Worm (Caenorhabditis elegans) whole organism, young adult: ENCODE measurements around the gene D1053.2.

Experiments
- C17E4.6 ChIP-seq: fragments of 200-800 bp; sonication (Bioruptor generic); IDR thresholded peaks from 2 replicates; pipeline ENCODE4 v1.3.6; 2022; ENCODE audit warnings: missing genetic modification reagents, missing genetic modification characterization, missing compliant biosample characterization
- D2030.7 ChIP-seq: fragments of 200-800 bp; sonication (Bioruptor generic); IDR thresholded peaks from 2 replicates; pipeline ENCODE4 v1.3.6; 2022; ENCODE audit warnings: missing genetic modification reagents, missing genetic modification characterization, missing compliant biosample characterization
- F22D6.2 ChIP-seq: sonication (generic microtip); optimal IDR thresholded peaks from 2 replicates; lab custom pipeline; 2016; ENCODE audit warnings: mild to moderate bottlenecking, missing genetic modification characterization, missing compliant biosample characterization
- F23B12.7 ChIP-seq: sonication (generic microtip); optimal IDR thresholded peaks from 2 replicates; lab custom pipeline; 2017; ENCODE audit warnings: missing genetic modification characterization, mild to moderate bottlenecking, missing compliant biosample characterization, antibody characterized with exemption, moderate library complexity; ENCODE audit not compliant: insufficient read depth
- F39B2.1 ChIP-seq: fragments of 200-800 bp; sonication (Bioruptor generic); IDR thresholded peaks from 2 replicates; pipeline ENCODE4 v1.3.6; 2022; ENCODE audit warnings: missing genetic modification reagents, missing genetic modification characterization, missing compliant biosample characterization
- F52B5.7 ChIP-seq: sonication (generic microtip); optimal IDR thresholded peaks from 2 replicates; lab custom pipeline; 2016; ENCODE audit warnings: mild to moderate bottlenecking, missing genetic modification characterization, missing compliant biosample characterization
- F55B11.4 ChIP-seq: sonication (generic microtip); optimal IDR thresholded peaks from 2 replicates; lab custom pipeline; 2016; ENCODE audit warnings: missing compliant biosample characterization, missing genetic modification characterization, borderline replicate concordance; ENCODE audit not compliant: insufficient read depth
- F57A8.1 ChIP-seq: fragments of 200-800 bp; sonication (Bioruptor generic); optimal IDR thresholded peaks from 2 replicates; lab custom pipeline; 2018; ENCODE audit warnings: mild to moderate bottlenecking, missing genetic modification characterization, moderate library complexity, missing compliant biosample characterization
- K11D2.4 ChIP-seq: fragments of 200-800 bp; sonication (Bioruptor generic); IDR thresholded peaks from 2 replicates; pipeline ENCODE4 v1.3.6; 2022; ENCODE audit warnings: missing genetic modification reagents, missing genetic modification characterization, missing compliant biosample characterization
- T07F8.4 ChIP-seq: sonication (generic microtip); optimal IDR thresholded peaks from 2 replicates; lab custom pipeline; 2016; ENCODE audit warnings: mild to moderate bottlenecking, missing genetic modification characterization, moderate library complexity, missing compliant biosample characterization
- ama-1 ChIP-seq, 3 experiments: fragments of 150-350 bp in 1 of 3; sonication (generic microtip) in 2 of 3; optimal IDR thresholded peaks; 2 replicates each; lab custom pipeline; 2014 to 2018; ENCODE audit warnings: missing biosample characterization in 2 of 3, missing genetic modification characterization in 2 of 3, missing genetic modification reagents in 2 of 3
- atf-7 ChIP-seq: sonication (generic microtip); optimal IDR thresholded peaks from 2 replicates; lab custom pipeline; 2017; ENCODE audit warnings: mild to moderate bottlenecking, missing genetic modification characterization, missing compliant biosample characterization
- bed-2 ChIP-seq: fragments of 200-800 bp; sonication (Bioruptor generic); IDR thresholded peaks from 2 replicates; pipeline ENCODE4 v1.3.6; 2022; ENCODE audit warnings: missing genetic modification reagents, missing genetic modification characterization, missing compliant biosample characterization
- ceh-100 ChIP-seq: fragments of 200-800 bp; sonication (Bioruptor generic); IDR thresholded peaks from 2 replicates; pipeline ENCODE4 v1.3.6; 2022; ENCODE audit warnings: missing genetic modification reagents, missing genetic modification characterization, missing compliant biosample characterization
- ceh-27 ChIP-seq: fragments of 200-800 bp; sonication (Bioruptor generic); optimal IDR thresholded peaks from 2 replicates; lab custom pipeline; 2018; ENCODE audit warnings: mild to moderate bottlenecking, missing genetic modification characterization, moderate library complexity, missing compliant biosample characterization
- dpl-1 ChIP-seq: fragments of 150-350 bp; optimal IDR thresholded peaks from 2 replicates; lab custom pipeline; 2014; ENCODE audit warnings: missing biosample characterization, missing genetic modification reagents, missing genetic modification characterization
- ekl-4 ChIP-seq: fragments of 200-800 bp; sonication (Bioruptor generic); IDR thresholded peaks from 2 replicates; pipeline ENCODE4 v1.3.6; 2022; ENCODE audit warnings: missing genetic modification reagents, missing genetic modification characterization, missing compliant biosample characterization
- fkh-3 ChIP-seq: sonication (generic microtip); optimal IDR thresholded peaks from 2 replicates; lab custom pipeline; 2016; ENCODE audit warnings: mild to moderate bottlenecking, missing genetic modification characterization, missing compliant biosample characterization
- gei-17 ChIP-seq: fragments of 200-800 bp; sonication (Bioruptor generic); optimal IDR thresholded peaks from 2 replicates; lab custom pipeline; 2018; ENCODE audit warnings: mild to moderate bottlenecking, missing genetic modification characterization, missing compliant biosample characterization
- hlh-12 ChIP-seq: sonication (generic microtip); optimal IDR thresholded peaks from 2 replicates; lab custom pipeline; 2016; ENCODE audit warnings: missing genetic modification characterization, missing compliant biosample characterization
- hmg-1.2 ChIP-seq: fragments of 200-800 bp; sonication (Bioruptor generic); IDR thresholded peaks from 2 replicates; pipeline ENCODE4 v1.3.6; 2022; ENCODE audit warnings: missing genetic modification reagents, missing genetic modification characterization, missing compliant biosample characterization
- hmg-20 ChIP-seq: fragments of 200-800 bp; sonication (Bioruptor generic); IDR thresholded peaks from 2 replicates; pipeline ENCODE4 v1.3.6; 2022; ENCODE audit warnings: missing genetic modification reagents, missing genetic modification characterization, missing compliant biosample characterization
- lag-1 ChIP-seq: fragments of 200-800 bp; sonication (Bioruptor generic); IDR thresholded peaks from 2 replicates; pipeline ENCODE4 v1.3.6; 2022; ENCODE audit warnings: missing genetic modification reagents, missing genetic modification characterization, missing compliant biosample characterization
- let-607 ChIP-seq, 2 experiments: fragments of 200-800 bp in 1 of 2; sonication (Bioruptor generic) in 1 of 2; sonication (generic microtip) in 1 of 2; optimal IDR thresholded peaks; 2 replicates each; lab custom pipeline; 2016 to 2018; ENCODE audit warnings: mild to moderate bottlenecking in 2 of 2, missing compliant biosample characterization in 2 of 2, missing genetic modification characterization in 2 of 2, moderate library complexity in 2 of 2, missing genotype in 1 of 2
- lin-35 ChIP-seq, 3 experiments: fragments of 150-350 bp in 2 of 3; sonication (generic microtip) in 1 of 3; optimal IDR thresholded peaks; 2 replicates each; lab custom pipeline; 2014 to 2018; ENCODE audit warnings: missing biosample characterization in 3 of 3, missing genetic modification characterization in 3 of 3, missing genetic modification reagents in 3 of 3
- lin-40 ChIP-seq: sonication (generic microtip); optimal IDR thresholded peaks from 2 replicates; lab custom pipeline; 2016; ENCODE audit warnings: missing genetic modification characterization, mild to moderate bottlenecking, missing compliant biosample characterization, missing genotype, missing genetic modification reagents
- madf-3 ChIP-seq: fragments of 200-800 bp; sonication (Bioruptor generic); IDR thresholded peaks from 2 replicates; pipeline ENCODE4 v1.3.6; 2022; ENCODE audit warnings: missing genetic modification reagents, missing genetic modification characterization, missing compliant biosample characterization
- nfya-2 ChIP-seq: fragments of 200-800 bp; sonication (Bioruptor generic); IDR thresholded peaks from 2 replicates; pipeline ENCODE4 v1.3.6; 2022; ENCODE audit warnings: missing genetic modification reagents, missing genetic modification characterization, missing compliant biosample characterization
- nhr-120 ChIP-seq: fragments of 200-800 bp; sonication (Bioruptor generic); IDR thresholded peaks from 2 replicates; pipeline ENCODE4 v1.3.6; 2022; ENCODE audit warnings: missing genetic modification characterization, missing compliant biosample characterization
- nhr-80 ChIP-seq: sonication (generic microtip); optimal IDR thresholded peaks from 2 replicates; lab custom pipeline; 2016; ENCODE audit warnings: missing genetic modification characterization, missing compliant biosample characterization
- nhr-90 ChIP-seq: sonication (generic microtip); optimal IDR thresholded peaks from 2 replicates; lab custom pipeline; 2016; ENCODE audit warnings: missing genotype, mild to moderate bottlenecking, missing genetic modification characterization, missing compliant biosample characterization
- unc-62 ChIP-seq: fragments of 150-350 bp; optimal IDR thresholded peaks from 2 replicates; lab custom pipeline; 2014; ENCODE audit warnings: missing biosample characterization, missing genetic modification reagents, missing genetic modification characterization
- zim-3 ChIP-seq: sonication (generic microtip); optimal IDR thresholded peaks from 2 replicates; lab custom pipeline; 2017; ENCODE audit warnings: mild to moderate bottlenecking, missing genetic modification characterization, moderate library complexity, missing compliant biosample characterization
- ztf-25 ChIP-seq: fragments of 200-800 bp; sonication (Bioruptor generic); IDR thresholded peaks from 2 replicates; pipeline ENCODE4 v1.3.6; 2022; ENCODE audit warnings: missing genetic modification reagents, missing genetic modification characterization, missing compliant biosample characterization
- ztf-26 ChIP-seq: sonication (generic microtip); optimal IDR thresholded peaks from 2 replicates; lab custom pipeline; 2017; ENCODE audit warnings: missing genetic modification characterization, missing compliant biosample characterization
- ztf-6 ChIP-seq: fragments of 200-800 bp; sonication (Bioruptor generic); IDR thresholded peaks from 2 replicates; pipeline ENCODE4 v1.3.6; 2022; ENCODE audit warnings: missing genetic modification reagents, missing genetic modification characterization, missing compliant biosample characterization

The D1053.2 gene

DNA sequence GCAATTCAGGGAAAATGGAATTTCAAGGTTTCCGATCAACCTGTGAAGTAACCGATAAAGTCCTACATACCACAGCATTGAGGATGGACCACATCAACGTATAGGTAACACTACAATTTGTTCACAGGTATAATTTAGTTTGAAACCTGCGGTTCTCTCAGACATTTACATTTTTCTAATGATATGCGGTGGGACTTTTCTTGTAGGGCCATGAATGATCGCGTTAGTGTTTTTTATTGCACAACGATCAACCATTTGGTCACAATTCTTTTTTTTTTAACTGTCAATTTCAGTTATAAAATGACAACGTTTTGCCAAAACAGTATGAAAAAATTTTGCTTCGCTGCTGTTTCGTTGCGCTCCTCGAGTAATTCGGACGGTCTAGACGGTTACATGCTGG is 31.3 kb upstream of the D1053.2 start, which contains the start of gene C44C10.12:
C44C10.12 (plus strand) TSS at position 301 of the 400 bp plus-strand sequence.
- TF ChIP-seq lin-40 (tag; lab: Kevin White, UChicago) (no peak), nfya-2 (GFP tag; lab: Robert Waterston, UW) (no peak), F23B12.7 (tag; lab: Kevin White, UChicago) (no peak), nhr-120 (no peak), unc-62 (GFP tag; lab: Kevin White, UChicago) (no peak)
- TF ChIP-seq, all 124 proteins: peak for 0

ce11 chrX:11700263-11700662 is 27.7 kb upstream of the D1053.2 start, which contains the start of gene C44C10.15:
Gene C44C10.15, minus strand, starts transcription at chrX:11700363.
- TF ChIP-seq lag-1 (GFP tag; lab: Robert Waterston, UW), result no peak
- no peak for TF ChIP-seq gei-17
- TF ChIP-seq ama-1 (optimal IDR thresholded peaks at IDR 0.05; lab: Kevin White, UChicago), result no peak
- no peak for TF ChIP-seq ama-1 (GFP tag; optimal IDR thresholded peaks at IDR 0.05; lab: Kevin White, UChicago)
- TF ChIP-seq F57A8.1 (GFP tag; lab: Kevin White, UChicago), result no peak
- TF ChIP-seq dpl-1 (GFP tag; lab: Kevin White, UChicago), result no peak
- TF ChIP-seq bed-2, result no peak
- TF ChIP-seq nhr-80 (tag; lab: Kevin White, UChicago), result no peak
- TF ChIP-seq hlh-12 (tag; lab: Kevin White, UChicago), result no peak
- TF ChIP-seq ceh-27 (GFP tag; lab: Kevin White, UChicago), result no peak
- TF ChIP-seq hmg-1.2 (GFP tag; lab: Robert Waterston, UW), result no peak
- no peak for TF ChIP-seq ztf-6 (GFP tag; lab: Robert Waterston, UW)
- TF ChIP-seq madf-3, result no peak
- no peak for TF ChIP-seq lin-35 (GFP tag; optimal IDR thresholded peaks at IDR 0.05; lab: Kevin White, UChicago)
- TF ChIP-seq T07F8.4 (tag; lab: Kevin White, UChicago), result no peak
- TF ChIP-seq nhr-90, result no peak
- no peak for TF ChIP-seq atf-7
- TF ChIP-seq ztf-25 (GFP tag; lab: Robert Waterston, UW), result no peak
- TF ChIP-seq ceh-100 (GFP tag; lab: Robert Waterston, UW), result no peak
- TF ChIP-seq hmg-20 (GFP tag; lab: Robert Waterston, UW), result no peak
- no peak for TF ChIP-seq D2030.7 (GFP tag; lab: Robert Waterston, UW)

- TF ChIP-seq zim-3 (tag; lab: Kevin White, UChicago) (no peak), ekl-4 (GFP tag; lab: Robert Waterston, UW) (no peak), K11D2.4 (no peak), let-607 (tag; optimal IDR thresholded peaks at IDR 0.05; lab: Kevin White, UChicago) (no peak), ztf-26 (tag; lab: Kevin White, UChicago) (no peak), C17E4.6 (GFP tag; lab: Robert Waterston, UW) (no peak), ztf-6 (GFP tag; lab: Robert Waterston, UW) (no peak), F55B11.4 (no peak), F23B12.7 (tag; lab: Kevin White, UChicago) (no peak), fkh-3 (tag; lab: Kevin White, UChicago) (no peak), F39B2.1 (no peak), F22D6.2 (no peak), atf-7 (no peak), F52B5.7 (tag; lab: Kevin White, UChicago) (no peak)
Measured at ce11 chrX:11702236-11702635, 25.7 kb upstream of the D1053.2 start, which contains the start of gene C44C10.3. Gene C44C10.3, plus strand, starts transcription at chrX:11702536.
